Worm (Caenorhabditis elegans) whole organism, dauer: ENCODE data around the gene F42A9.11.

ENCODE experiments used
- unc-62 ChIP-seq: sonication (generic microtip); optimal IDR thresholded peaks from 2 replicates; lab custom pipeline; 2017; ENCODE audit warnings: missing biosample characterization, missing genetic modification reagents, missing genetic modification characterization

Gene F42A9.11

ce11 chrIV:8665778-8666177, 38.3 kb downstream of the F42A9.11 start:
- no peak for TF ChIP-seq unc-62 (GFP tag; lab: Kevin White, UChicago)

- TF ChIP-seq unc-62 (GFP tag; lab: Kevin White, UChicago), result no peak
These were observed 41.2 kb downstream of the F42A9.11 start, which contains the start of gene cdh-5 for ce11 chrIV:8668635-8669034. TSS of gene cdh-5 (plus strand) at chrIV:8668935.

ce11 chrIV:8673733-8674375, 46.4 kb downstream of the F42A9.11 start:
- no peak for TF ChIP-seq unc-62 (GFP tag; lab: Kevin White, UChicago)

ce11 chrIV:8677303-8677702, 49.9 kb downstream of the F42A9.11 start, which contains the start of gene F08B4.8:
TSS of gene F08B4.8 (plus strand) at chrIV:8677603.
- TF ChIP-seq unc-62 (GFP tag; lab: Kevin White, UChicago), result no peak
